Worm (Caenorhabditis elegans) whole organism, young adult: Measurements from ENCODE around the gene F08G12.3.

Experiments
- B0336.3 ChIP-seq: fragments of 200-800 bp; sonication (Bioruptor generic); IDR thresholded peaks from 2 replicates; pipeline ENCODE4 v1.3.6; 2022; ENCODE audit warnings: missing genetic modification characterization, missing compliant biosample characterization
- F10E7.11 ChIP-seq: sonication (generic microtip); optimal IDR thresholded peaks from 2 replicates; lab custom pipeline; 2017; ENCODE audit warnings: mild to moderate bottlenecking, missing genetic modification characterization, moderate library complexity, missing compliant biosample characterization
- F23B12.7 ChIP-seq: sonication (generic microtip); optimal IDR thresholded peaks from 2 replicates; lab custom pipeline; 2017; ENCODE audit warnings: missing genetic modification characterization, mild to moderate bottlenecking, missing compliant biosample characterization, antibody characterized with exemption, moderate library complexity; ENCODE audit not compliant: insufficient read depth
- F37B4.10 ChIP-seq: fragments of 200-800 bp; sonication (Bioruptor generic); IDR thresholded peaks from 2 replicates; pipeline ENCODE4 v1.3.6; 2022; ENCODE audit warnings: missing genetic modification characterization, missing compliant biosample characterization
- T07F8.4 ChIP-seq: sonication (generic microtip); optimal IDR thresholded peaks from 2 replicates; lab custom pipeline; 2016; ENCODE audit warnings: mild to moderate bottlenecking, missing genetic modification characterization, moderate library complexity, missing compliant biosample characterization
- Y56A3A.18 ChIP-seq: fragments of 200-800 bp; sonication (Bioruptor generic); IDR thresholded peaks from 2 replicates; pipeline ENCODE4 v1.3.6; 2022; ENCODE audit warnings: missing genetic modification reagents, missing genetic modification characterization, missing compliant biosample characterization
- Y95B8A.8 ChIP-seq: fragments of 200-800 bp; sonication (Bioruptor generic); IDR thresholded peaks from 2 replicates; pipeline ENCODE4 v1.3.6; 2022; ENCODE audit warnings: missing genetic modification reagents, missing genetic modification characterization, missing compliant biosample characterization
- ama-1 ChIP-seq, 3 experiments: fragments of 150-350 bp in 1 of 3; sonication (generic microtip) in 2 of 3; optimal IDR thresholded peaks; 2 replicates each; lab custom pipeline; 2014 to 2018; ENCODE audit warnings: missing biosample characterization in 2 of 3, missing genetic modification characterization in 2 of 3, missing genetic modification reagents in 2 of 3
- athp-1 ChIP-seq: sonication (generic microtip); optimal IDR thresholded peaks from 2 replicates; lab custom pipeline; 2017; ENCODE audit warnings: mild to moderate bottlenecking, missing genetic modification characterization, missing compliant biosample characterization
- attf-3 ChIP-seq: fragments of 200-800 bp; sonication (Bioruptor generic); conservative IDR thresholded peaks from 2 replicates; pipeline ENCODE4 v1.3.6; 2022; ENCODE audit warnings: missing genetic modification reagents, missing genetic modification characterization, missing compliant biosample characterization
- attf-5 ChIP-seq: fragments of 200-800 bp; sonication (Bioruptor generic); optimal IDR thresholded peaks from 2 replicates; lab custom pipeline; 2018; ENCODE audit warnings: mild to moderate bottlenecking, missing genetic modification characterization, missing compliant biosample characterization
- bed-1 ChIP-seq: fragments of 200-800 bp; sonication (Bioruptor generic); IDR thresholded peaks from 2 replicates; pipeline ENCODE4 v1.3.6; 2022; ENCODE audit warnings: missing genetic modification reagents, missing genetic modification characterization, missing compliant biosample characterization
- bed-2 ChIP-seq: fragments of 200-800 bp; sonication (Bioruptor generic); IDR thresholded peaks from 2 replicates; pipeline ENCODE4 v1.3.6; 2022; ENCODE audit warnings: missing genetic modification reagents, missing genetic modification characterization, missing compliant biosample characterization
- die-1 ChIP-seq: sonication (generic microtip); optimal IDR thresholded peaks from 2 replicates; lab custom pipeline; 2016; ENCODE audit warnings: missing genotype, mild to moderate bottlenecking, missing genetic modification characterization, missing compliant biosample characterization
- egl-18 ChIP-seq: fragments of 200-800 bp; sonication (Bioruptor generic); IDR thresholded peaks from 2 replicates; pipeline ENCODE4 v1.3.6; 2022; ENCODE audit warnings: missing genetic modification reagents, missing genetic modification characterization, missing compliant biosample characterization
- ekl-4 ChIP-seq: fragments of 200-800 bp; sonication (Bioruptor generic); IDR thresholded peaks from 2 replicates; pipeline ENCODE4 v1.3.6; 2022; ENCODE audit warnings: missing genetic modification reagents, missing genetic modification characterization, missing compliant biosample characterization
- lag-1 ChIP-seq: fragments of 200-800 bp; sonication (Bioruptor generic); IDR thresholded peaks from 2 replicates; pipeline ENCODE4 v1.3.6; 2022; ENCODE audit warnings: missing genetic modification reagents, missing genetic modification characterization, missing compliant biosample characterization
- lin-35 ChIP-seq, 3 experiments: fragments of 150-350 bp in 2 of 3; sonication (generic microtip) in 1 of 3; optimal IDR thresholded peaks; 2 replicates each; lab custom pipeline; 2014 to 2018; ENCODE audit warnings: missing biosample characterization in 3 of 3, missing genetic modification characterization in 3 of 3, missing genetic modification reagents in 3 of 3
- madf-10 ChIP-seq: sonication (generic microtip); optimal IDR thresholded peaks from 2 replicates; lab custom pipeline; 2016; ENCODE audit warnings: mild to moderate bottlenecking, missing genetic modification characterization, missing compliant biosample characterization
- madf-3 ChIP-seq: fragments of 200-800 bp; sonication (Bioruptor generic); IDR thresholded peaks from 2 replicates; pipeline ENCODE4 v1.3.6; 2022; ENCODE audit warnings: missing genetic modification reagents, missing genetic modification characterization, missing compliant biosample characterization
- madf-6 ChIP-seq: fragments of 200-800 bp; sonication (Bioruptor generic); IDR thresholded peaks from 2 replicates; pipeline ENCODE4 v1.3.6; 2022; ENCODE audit warnings: missing genetic modification reagents, missing genetic modification characterization, missing compliant biosample characterization
- madf-8 ChIP-seq: fragments of 200-800 bp; sonication (Bioruptor generic); conservative IDR thresholded peaks from 2 replicates; pipeline ENCODE4 v1.3.6; 2022; ENCODE audit warnings: missing genetic modification reagents, missing genetic modification characterization, missing compliant biosample characterization
- mel-28 ChIP-seq: sonication (generic microtip); optimal IDR thresholded peaks from 2 replicates; lab custom pipeline; 2016; ENCODE audit warnings: borderline replicate concordance, mild to moderate bottlenecking, missing genetic modification characterization, missing compliant biosample characterization
- nhr-80 ChIP-seq: sonication (generic microtip); optimal IDR thresholded peaks from 2 replicates; lab custom pipeline; 2016; ENCODE audit warnings: missing genetic modification characterization, missing compliant biosample characterization
- nhr-90 ChIP-seq: sonication (generic microtip); optimal IDR thresholded peaks from 2 replicates; lab custom pipeline; 2016; ENCODE audit warnings: missing genotype, mild to moderate bottlenecking, missing genetic modification characterization, missing compliant biosample characterization
- repo-1 ChIP-seq: sonication (generic microtip); optimal IDR thresholded peaks from 2 replicates; lab custom pipeline; 2017; ENCODE audit warnings: mild to moderate bottlenecking, missing genetic modification characterization, missing compliant biosample characterization
- snpc-1.3 ChIP-seq: sonication (generic microtip); optimal IDR thresholded peaks from 2 replicates; lab custom pipeline; 2017; ENCODE audit warnings: missing genetic modification characterization, mild to moderate bottlenecking, missing compliant biosample characterization, antibody characterized with exemption, moderate library complexity, missing genotype, missing genetic modification reagents; ENCODE audit not compliant: insufficient read depth
- sptf-2 ChIP-seq: fragments of 200-800 bp; sonication (Bioruptor generic); optimal IDR thresholded peaks from 2 replicates; lab custom pipeline; 2018; ENCODE audit warnings: mild to moderate bottlenecking, missing genetic modification characterization, missing compliant biosample characterization
- unc-62 ChIP-seq: fragments of 150-350 bp; optimal IDR thresholded peaks from 2 replicates; lab custom pipeline; 2014; ENCODE audit warnings: missing biosample characterization, missing genetic modification reagents, missing genetic modification characterization
- zfh-2 ChIP-seq: fragments of 200-800 bp; sonication (Bioruptor generic); conservative IDR thresholded peaks from 2 replicates; pipeline ENCODE4 v1.3.6; 2022; ENCODE audit warnings: missing genetic modification reagents, missing genetic modification characterization, missing compliant biosample characterization
- ztf-18 ChIP-seq: sonication (generic microtip); optimal IDR thresholded peaks from 2 replicates; lab custom pipeline; 2016; ENCODE audit warnings: missing genotype, mild to moderate bottlenecking, missing genetic modification characterization, missing compliant biosample characterization
- ztf-25 ChIP-seq: fragments of 200-800 bp; sonication (Bioruptor generic); IDR thresholded peaks from 2 replicates; pipeline ENCODE4 v1.3.6; 2022; ENCODE audit warnings: missing genetic modification reagents, missing genetic modification characterization, missing compliant biosample characterization

F08G12.3 gene

DNA sequence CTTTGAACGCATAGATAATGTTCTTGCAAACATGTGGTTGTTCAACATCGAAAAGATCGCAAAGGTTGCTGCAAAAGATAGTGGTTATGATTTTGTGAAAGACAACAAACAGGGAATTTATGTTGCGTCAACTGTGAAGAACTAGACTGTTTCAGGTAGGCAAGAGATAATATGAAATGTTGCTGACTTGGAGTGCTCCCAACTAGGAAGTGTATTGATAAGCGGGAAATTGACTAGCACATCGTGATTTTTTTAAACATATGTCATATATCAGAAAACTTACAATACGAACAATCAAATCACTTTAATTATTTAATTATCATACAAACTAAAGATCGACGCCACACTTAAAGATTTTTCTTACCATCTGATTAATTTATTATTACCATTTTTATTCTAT is 23.2 kb downstream of the F08G12.3 start:
- TF ChIP-seq nhr-80 (tag; lab: Kevin White, UChicago) = peak; percentile 41
- no peak for TF ChIP-seq lag-1 (GFP tag; lab: Robert Waterston, UW)

DNA sequence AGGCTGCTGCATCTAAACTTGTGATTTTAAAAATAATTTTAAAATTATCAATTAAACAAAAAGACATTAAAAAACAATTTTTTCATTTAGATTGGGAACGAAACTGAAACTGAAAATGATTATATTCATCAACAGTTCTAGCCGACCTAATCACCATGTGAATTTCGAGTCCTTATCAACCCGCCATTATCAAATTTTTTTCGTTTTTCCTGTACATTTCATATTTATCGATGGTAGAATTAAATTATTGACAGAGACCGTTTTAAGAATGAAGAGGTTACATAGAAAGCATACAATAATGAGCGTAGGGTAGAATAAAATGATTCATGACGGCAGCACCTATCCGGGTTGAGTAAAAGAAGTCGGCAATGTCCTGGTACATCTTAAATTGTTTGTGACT is 24.2 kb downstream of the F08G12.3 start, which contains the start of gene asm-2:
Gene asm-2, minus strand, starts transcription at position 12 of the 400 bp plus-strand sequence.
- TF ChIP-seq nhr-80 (tag; lab: Kevin White, UChicago) (peak; percentile 83), Y95B8A.8 (GFP tag; lab: Robert Waterston, UW) (no peak)

DNA sequence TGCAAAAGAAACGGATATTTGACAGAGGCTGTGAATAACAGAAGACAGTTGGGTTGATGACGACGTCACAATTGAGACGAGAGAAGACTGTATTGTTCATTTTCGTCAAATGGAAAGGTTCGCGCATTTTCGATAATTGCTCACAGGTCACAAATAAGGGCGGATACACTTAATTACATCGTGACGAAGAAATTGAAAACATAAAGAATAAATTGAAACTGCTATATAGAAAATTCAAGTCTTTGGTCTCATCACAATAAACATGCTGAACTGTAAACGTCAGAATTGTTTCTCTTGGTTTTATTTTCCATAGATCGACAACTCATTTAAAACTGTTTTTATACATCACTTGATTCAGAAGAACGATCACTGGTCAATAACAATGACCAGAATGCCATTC is 26.8 kb downstream of the F08G12.3 start, which contains the start of gene ZK455.5:
Gene ZK455.5, minus strand, starts transcription at position 101 of the 400 bp plus-strand sequence.
- no peak for TF ChIP-seq die-1 (tag; lab: Kevin White, UChicago)
- no peak for TF ChIP-seq unc-62
- no peak for TF ChIP-seq ztf-25 (GFP tag; lab: Robert Waterston, UW)
- no peak for TF ChIP-seq madf-3 (GFP tag; lab: Robert Waterston, UW)
- TF ChIP-seq athp-1 (tag; lab: Kevin White, UChicago) = no peak
- no peak for TF ChIP-seq T07F8.4 (tag; lab: Kevin White, UChicago)
- no peak for TF ChIP-seq attf-5
- TF ChIP-seq ekl-4 (GFP tag; lab: Robert Waterston, UW) = no peak
- no peak for TF ChIP-seq mel-28

DNA sequence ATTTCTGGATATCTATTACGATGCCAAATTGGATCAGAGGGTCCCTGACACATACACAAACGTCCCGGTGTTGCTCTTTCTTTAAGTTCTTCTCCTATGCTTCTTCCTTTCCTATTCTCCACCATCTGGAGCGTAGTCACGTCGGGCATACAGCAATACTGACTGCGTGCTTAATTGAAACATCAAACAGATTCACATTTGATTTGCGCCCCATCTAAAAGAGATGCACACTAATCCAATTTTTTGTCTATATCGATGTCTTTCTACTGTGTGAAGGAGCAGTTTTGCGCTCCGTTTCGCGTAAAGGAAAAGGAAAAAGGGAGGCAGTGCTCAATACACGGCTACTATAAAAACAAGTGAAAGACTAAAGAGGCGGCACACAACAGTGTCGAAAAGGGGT is 28.7 kb downstream of the F08G12.3 start:
- TF ChIP-seq lin-35 (GFP tag; optimal IDR thresholded peaks at IDR 0.05; lab: Kevin White, UChicago) (no peak), Y56A3A.18 (GFP tag; lab: Robert Waterston, UW) (no peak), bed-2 (GFP tag; lab: Robert Waterston, UW) (no peak), repo-1 (no peak), sptf-2 (no peak), snpc-1.3 (tag; lab: Kevin White, UChicago) (no peak), F23B12.7 (tag; lab: Kevin White, UChicago) (no peak), attf-3 (GFP tag; lab: Robert Waterston, UW) (no peak), F37B4.10 (no peak), Y95B8A.8 (GFP tag; lab: Robert Waterston, UW) (no peak), madf-8 (GFP tag; lab: Robert Waterston, UW) (no peak), B0336.3 (GFP tag; lab: Robert Waterston, UW) (no peak), F10E7.11 (tag; lab: Kevin White, UChicago) (no peak), egl-18 (GFP tag; lab: Robert Waterston, UW) (no peak), madf-10 (tag; lab: Kevin White, UChicago) (no peak), zfh-2 (no peak), die-1 (tag; lab: Kevin White, UChicago) (no peak), nhr-90 (tag; lab: Kevin White, UChicago) (no peak)
- TF ChIP-seq, all 124 proteins: peak for 0

DNA sequence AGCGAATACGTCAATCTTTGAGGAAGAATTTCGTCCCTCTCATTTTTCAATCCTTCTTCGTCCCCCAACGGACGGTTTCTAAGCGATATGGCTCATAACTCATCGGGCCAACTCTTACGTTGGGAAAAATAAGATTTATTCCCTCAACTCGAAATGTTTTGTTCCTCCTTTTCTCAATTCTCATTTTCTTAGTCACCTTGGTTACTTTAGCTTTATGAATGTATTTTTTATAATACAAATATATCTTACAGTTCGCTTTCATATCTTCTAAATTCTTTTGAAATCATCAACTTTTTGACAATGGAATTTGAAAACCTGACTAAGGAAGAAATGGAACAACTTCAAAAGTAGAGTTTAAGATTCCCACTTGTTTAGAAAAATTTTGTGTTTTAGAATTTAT is 29.4 kb downstream of the F08G12.3 start, which contains the start of gene npr-9:
Gene npr-9, plus strand, starts transcription at position 301 of the 400 bp plus-strand sequence.
- TF ChIP-seq ztf-18 = no peak
- TF ChIP-seq madf-6 (GFP tag; lab: Robert Waterston, UW) = no peak
- TF ChIP-seq bed-1 = no peak
- TF ChIP-seq ama-1 (optimal IDR thresholded peaks at IDR 0.05; lab: Kevin White, UChicago) = no peak
- TF ChIP-seq ama-1 (GFP tag; optimal IDR thresholded peaks at IDR 0.05; lab: Kevin White, UChicago) = no peak
